Worm (Caenorhabditis elegans) whole organism, L4 larva: ENCODE results near the gene sre-2.
A peak's percentile ranks its signal among the peaks of the same experiment; 100 is the strongest.

ENCODE experiments used
- F44E2.7 ChIP-seq: fragments of 200-800 bp; sonication (Bioruptor generic); IDR thresholded peaks from 2 replicates; pipeline ENCODE4 v2.1.2; 2022; ENCODE audit warnings: missing genetic modification characterization, missing compliant biosample characterization
- F49E8.2 ChIP-seq: sonication (generic microtip); optimal IDR thresholded peaks from 2 replicates; lab custom pipeline; 2016; ENCODE audit warnings: missing compliant biosample characterization, mild to moderate bottlenecking, missing genetic modification characterization, borderline replicate concordance
- Y75B8A.6 ChIP-seq: fragments of 200-800 bp; sonication (Bioruptor generic); IDR thresholded peaks from 2 replicates; pipeline ENCODE4 v1.3.6; 2022; ENCODE audit warnings: missing genetic modification reagents, missing genetic modification characterization, missing compliant biosample characterization
- ZK546.5 ChIP-seq, 2 experiments: sonication (generic microtip); optimal IDR thresholded peaks; 2 replicates each; lab custom pipeline; 2017; ENCODE audit warnings: missing biosample characterization in 2 of 2, missing genetic modification characterization in 2 of 2
- aly-2 ChIP-seq: sonication (generic microtip); optimal IDR thresholded peaks from 2 replicates; lab custom pipeline; 2018; ENCODE audit warnings: missing biosample characterization, missing genetic modification characterization
- ama-1 ChIP-seq: fragments of 150-350 bp; optimal IDR thresholded peaks from 2 replicates; lab custom pipeline; 2014; ENCODE audit warnings: inconsistent platforms, mixed read lengths
- arid-1 ChIP-seq: fragments of 200-800 bp; sonication (Bioruptor generic); conservative IDR thresholded peaks from 2 replicates; pipeline ENCODE4 v1.3.6; 2022; ENCODE audit warnings: missing genetic modification reagents, missing genetic modification characterization, missing compliant biosample characterization
- ceh-32 ChIP-seq: sonication (generic microtip); optimal IDR thresholded peaks from 2 replicates; lab custom pipeline; 2016; ENCODE audit warnings: mild to moderate bottlenecking, missing genetic modification characterization, missing compliant biosample characterization; ENCODE audit not compliant: poor library complexity
- ceh-82 ChIP-seq: sonication (generic microtip); optimal IDR thresholded peaks from 2 replicates; lab custom pipeline; 2017; ENCODE audit warnings: missing biosample characterization, missing genetic modification characterization
- ces-1 ChIP-seq: fragments of 150-350 bp; sonication (generic microtip); optimal IDR thresholded peaks from 4 replicates; lab custom pipeline; 2014; ENCODE audit warnings: missing biosample characterization, missing genetic modification reagents, missing genetic modification characterization
- daf-12 ChIP-seq: fragments of 150-350 bp; optimal IDR thresholded peaks from 2 replicates; lab custom pipeline; 2014; ENCODE audit warnings: missing biosample characterization, missing genetic modification reagents, missing genetic modification characterization
- dmd-8 ChIP-seq: fragments of 200-800 bp; sonication (Bioruptor generic); IDR thresholded peaks from 2 replicates; pipeline ENCODE4 v1.3.6; 2022; ENCODE audit warnings: missing genetic modification characterization, missing compliant biosample characterization
- dmd-9 ChIP-seq: fragments of 200-800 bp; sonication (Bioruptor generic); IDR thresholded peaks from 2 replicates; pipeline ENCODE4 v1.3.6; 2022; ENCODE audit warnings: missing genetic modification reagents, missing genetic modification characterization, missing compliant biosample characterization
- dpl-1 ChIP-seq: fragments of 150-350 bp; optimal IDR thresholded peaks from 2 replicates; lab custom pipeline; 2014; ENCODE audit warnings: missing biosample characterization, missing genetic modification reagents, missing genetic modification characterization
- duxl-1 ChIP-seq: sonication (generic microtip); optimal IDR thresholded peaks from 2 replicates; lab custom pipeline; 2016; ENCODE audit warnings: mild to moderate bottlenecking, missing genetic modification characterization, moderate library complexity, missing compliant biosample characterization; ENCODE audit not compliant: poor library complexity
- dve-1 ChIP-seq: sonication (generic microtip); optimal IDR thresholded peaks from 2 replicates; lab custom pipeline; 2017; ENCODE audit warnings: antibody characterized with exemption, mild to moderate bottlenecking, missing genetic modification characterization, missing compliant biosample characterization; ENCODE audit not compliant: insufficient read depth
- fkh-10 ChIP-seq: fragments of 150-350 bp; optimal IDR thresholded peaks from 2 replicates; lab custom pipeline; 2014; ENCODE audit warnings: missing biosample characterization, missing genetic modification reagents, missing genetic modification characterization
- hmg-1.1 ChIP-seq: fragments of 200-800 bp; sonication (Bioruptor generic); IDR thresholded peaks from 2 replicates; pipeline ENCODE4 v1.3.6; 2022; ENCODE audit warnings: missing genetic modification reagents, missing genetic modification characterization, missing compliant biosample characterization
- lin-1 ChIP-seq: fragments of 200-800 bp; sonication (Bioruptor generic); IDR thresholded peaks from 2 replicates; pipeline ENCODE4 v1.3.6; 2022; ENCODE audit warnings: missing genetic modification reagents, missing genetic modification characterization, missing compliant biosample characterization
- lin-13 ChIP-seq: fragments of 150-350 bp; optimal IDR thresholded peaks from 2 replicates; lab custom pipeline; 2014; ENCODE audit warnings: missing biosample characterization, missing genetic modification reagents, missing genetic modification characterization
- lin-38 ChIP-seq: fragments of 200-800 bp; sonication (Bioruptor generic); IDR thresholded peaks from 2 replicates; pipeline ENCODE4 v1.3.6; 2022; ENCODE audit warnings: missing genetic modification reagents, missing genetic modification characterization, missing compliant biosample characterization
- lsy-2 ChIP-seq, 2 experiments: fragments of 150-350 bp in 1 of 2; sonication (generic microtip) in 1 of 2; optimal IDR thresholded peaks; 2 replicates each; lab custom pipeline; 2014 to 2017; ENCODE audit warnings: missing biosample characterization in 2 of 2, missing genetic modification characterization in 2 of 2
- mdl-1 ChIP-seq, 2 experiments: fragments of 150-350 bp in 1 of 2; sonication (generic microtip) in 1 of 2; optimal IDR thresholded peaks; 2 replicates each; lab custom pipeline; 2014 to 2017; ENCODE audit warnings: missing biosample characterization in 2 of 2, missing genetic modification characterization in 2 of 2
- mdt-29 ChIP-seq: fragments of 200-800 bp; sonication (Bioruptor generic); IDR thresholded peaks from 2 replicates; pipeline ENCODE4 v1.3.6; 2022; ENCODE audit warnings: missing genetic modification reagents, missing genetic modification characterization, missing compliant biosample characterization
- mep-1 ChIP-seq: fragments of 150-350 bp; sonication (generic microtip); optimal IDR thresholded peaks from 3 replicates; lab custom pipeline; 2014; ENCODE audit warnings: missing biosample characterization, missing genetic modification characterization
- mes-2 ChIP-seq: sonication (generic microtip); optimal IDR thresholded peaks from 2 replicates; lab custom pipeline; 2016; ENCODE audit warnings: missing genotype, mild to moderate bottlenecking, missing genetic modification characterization, missing compliant biosample characterization; ENCODE audit not compliant: poor library complexity, severe bottlenecking
- mxl-3 ChIP-seq: fragments of 200-800 bp; sonication (Bioruptor generic); optimal IDR thresholded peaks from 2 replicates; lab custom pipeline; 2018; ENCODE audit warnings: mild to moderate bottlenecking, missing genetic modification characterization, missing compliant biosample characterization
- nhr-10 ChIP-seq: fragments of 150-350 bp; optimal IDR thresholded peaks from 2 replicates; lab custom pipeline; 2014; ENCODE audit warnings: missing biosample characterization, missing genetic modification characterization
- nhr-11 ChIP-seq: fragments of 150-350 bp; optimal IDR thresholded peaks from 2 replicates; lab custom pipeline; 2014; ENCODE audit warnings: missing biosample characterization, missing genetic modification characterization
- nhr-111 ChIP-seq: fragments of 200-800 bp; sonication (Bioruptor generic); optimal IDR thresholded peaks from 2 replicates; lab custom pipeline; 2018; ENCODE audit warnings: mild to moderate bottlenecking, missing genetic modification characterization, missing compliant biosample characterization
- nhr-6 ChIP-seq: fragments of 150-350 bp; optimal IDR thresholded peaks from 2 replicates; lab custom pipeline; 2014; ENCODE audit warnings: missing biosample characterization, missing genetic modification characterization
- nhr-76 ChIP-seq: fragments of 150-350 bp; optimal IDR thresholded peaks from 2 replicates; lab custom pipeline; 2014; ENCODE audit warnings: missing biosample characterization, missing genetic modification characterization
- nhr-77 ChIP-seq: fragments of 150-350 bp; optimal IDR thresholded peaks from 2 replicates; lab custom pipeline; 2014; ENCODE audit warnings: missing biosample characterization, missing genetic modification characterization
- php-3 ChIP-seq: fragments of 200-800 bp; sonication (Bioruptor generic); IDR thresholded peaks from 2 replicates; pipeline ENCODE4 v1.3.6; 2022; ENCODE audit warnings: missing genetic modification reagents, missing genetic modification characterization, missing compliant biosample characterization
- rbr-2 ChIP-seq: sonication (generic microtip); optimal IDR thresholded peaks from 2 replicates; lab custom pipeline; 2016; ENCODE audit warnings: missing genotype, missing genetic modification characterization, missing compliant biosample characterization
- saeg-2 ChIP-seq: fragments of 200-800 bp; sonication (Bioruptor generic); IDR thresholded peaks from 2 replicates; pipeline ENCODE4 v1.3.6; 2022; ENCODE audit warnings: missing genetic modification reagents, missing genetic modification characterization, missing compliant biosample characterization
- sdz-12 ChIP-seq: fragments of 200-800 bp; sonication (Bioruptor generic); optimal IDR thresholded peaks from 2 replicates; lab custom pipeline; 2018; ENCODE audit warnings: mild to moderate bottlenecking, missing genetic modification characterization, missing compliant biosample characterization
- set-16 ChIP-seq: fragments of 200-800 bp; sonication (Bioruptor generic); IDR thresholded peaks from 2 replicates; pipeline ENCODE4 v1.3.6; 2022; ENCODE audit warnings: missing genetic modification reagents, missing genetic modification characterization, missing compliant biosample characterization
- snpc-4 ChIP-seq: fragments of 150-350 bp; optimal IDR thresholded peaks from 2 replicates; lab custom pipeline; 2014; ENCODE audit warnings: missing biosample characterization, missing genetic modification characterization
- spr-3 ChIP-seq: fragments of 200-800 bp; sonication (Bioruptor generic); optimal IDR thresholded peaks from 2 replicates; lab custom pipeline; 2018; ENCODE audit warnings: mild to moderate bottlenecking, missing genetic modification characterization, missing compliant biosample characterization
- tag-97 ChIP-seq: fragments of 200-800 bp; sonication (Bioruptor generic); IDR thresholded peaks from 2 replicates; pipeline ENCODE4 v1.3.6; 2022; ENCODE audit warnings: missing genetic modification characterization, missing compliant biosample characterization
- unc-39 ChIP-seq: sonication (generic microtip); optimal IDR thresholded peaks from 2 replicates; lab custom pipeline; 2017; ENCODE audit warnings: missing biosample characterization, missing genetic modification characterization
- vab-7 ChIP-seq: fragments of 200-800 bp; sonication (Bioruptor generic); IDR thresholded peaks from 2 replicates; pipeline ENCODE4 v1.3.6; 2022; ENCODE audit warnings: missing genetic modification reagents, missing genetic modification characterization, missing compliant biosample characterization
- zfp-3 ChIP-seq: fragments of 200-800 bp; sonication (Bioruptor generic); conservative IDR thresholded peaks from 2 replicates; pipeline ENCODE4 v1.3.6; 2022; ENCODE audit warnings: missing genetic modification reagents, missing genetic modification characterization, missing compliant biosample characterization

sre-2 gene

ce11 chrII:8141135-8141534, 39.2 kb upstream of the sre-2 start:
- no peak for TF ChIP-seq ces-1 (GFP tag; lab: Kevin White, UChicago)
- TF ChIP-seq dmd-9 (GFP tag; lab: Robert Waterston, UW), result no peak
- TF ChIP-seq nhr-10, result no peak
- no peak for TF ChIP-seq ZK546.5 (tag; optimal IDR thresholded peaks at IDR 0.05; lab: Kevin White, UChicago)
- TF ChIP-seq spr-3 (GFP tag; lab: Kevin White, UChicago), result no peak
- no peak for TF ChIP-seq php-3 (GFP tag; lab: Robert Waterston, UW)
- no peak for TF ChIP-seq fkh-10 (GFP tag; lab: Kevin White, UChicago)
- no peak for TF ChIP-seq ama-1
- no peak for TF ChIP-seq dve-1 (tag; lab: Kevin White, UChicago)
- no peak for TF ChIP-seq zfp-3 (GFP tag; lab: Robert Waterston, UW)
- TF ChIP-seq saeg-2 (GFP tag; lab: Robert Waterston, UW), result no peak
- TF ChIP-seq snpc-4 (tag; lab: Kevin White, UChicago), result no peak
- no peak for TF ChIP-seq nhr-11
- TF ChIP-seq mxl-3 (GFP tag; lab: Kevin White, UChicago), result no peak
- TF ChIP-seq mes-2 (tag; lab: Kevin White, UChicago), result peak; percentile 5
- TF ChIP-seq F44E2.7 (GFP tag; lab: Robert Waterston, UW), result no peak
- no peak for TF ChIP-seq dpl-1 (GFP tag; lab: Kevin White, UChicago)
- no peak for TF ChIP-seq set-16
- TF ChIP-seq nhr-6, result no peak
- TF ChIP-seq Y75B8A.6 (GFP tag; lab: Robert Waterston, UW), result no peak
- TF ChIP-seq nhr-111 (GFP tag; lab: Kevin White, UChicago), result no peak
- no peak for TF ChIP-seq rbr-2 (tag; lab: Kevin White, UChicago)
- no peak for TF ChIP-seq vab-7
- TF ChIP-seq tag-97, result no peak
- no peak for TF ChIP-seq ceh-82 (tag; lab: Kevin White, UChicago)
- TF ChIP-seq mdl-1 (tag; optimal IDR thresholded peaks at IDR 0.05; lab: Kevin White, UChicago), result no peak
- no peak for TF ChIP-seq lin-13 (GFP tag; lab: Kevin White, UChicago)
- peak; percentile 51 for TF ChIP-seq lin-38 (GFP tag; lab: Robert Waterston, UW)
- no peak for TF ChIP-seq mdt-29
- TF ChIP-seq nhr-76, result no peak
- TF ChIP-seq aly-2, result peak; percentile 67
- 0 out of 2 replicates have a peak, but pooled peaks have one; percentile 10 for TF ChIP-seq arid-1 (GFP tag; lab: Robert Waterston, UW)
- TF ChIP-seq dmd-8 (GFP tag; lab: Robert Waterston, UW), result no peak
- no peak for TF ChIP-seq nhr-77
- TF ChIP-seq hmg-1.1 (GFP tag; lab: Robert Waterston, UW), result no peak
- no peak for TF ChIP-seq duxl-1 (tag; lab: Kevin White, UChicago)
- no peak for TF ChIP-seq unc-39
- no peak for TF ChIP-seq mep-1 (tag; lab: Kevin White, UChicago)
- no peak for TF ChIP-seq ceh-32
- no peak for TF ChIP-seq lin-1 (GFP tag; lab: Robert Waterston, UW)
- peak; percentile 1 for TF ChIP-seq F49E8.2 (tag; lab: Kevin White, UChicago)
- TF ChIP-seq sdz-12 (GFP tag; lab: Kevin White, UChicago), result no peak
- no peak for TF ChIP-seq lsy-2 (tag; optimal IDR thresholded peaks at IDR 0.05; lab: Kevin White, UChicago)
- TF ChIP-seq daf-12, result no peak
- TF ChIP-seq, all 104 proteins: peak for 5
